Fruit fly (Drosophila melanogaster) whole organism, adult: Measurements from ENCODE around the gene ACXA.

Experiments
- CG11617 ChIP-seq: fragments of 200-800 bp; sonication (Bioruptor generic); optimal IDR thresholded peaks from 2 replicates; lab custom pipeline; 2017; ENCODE audit warnings: mild to moderate bottlenecking, missing biosample characterization, missing genetic modification reagents, missing genetic modification characterization
- CG12768 ChIP-seq: fragments of 200-800 bp; sonication (Bioruptor generic); optimal IDR thresholded peaks from 2 replicates; lab custom pipeline; 2017; ENCODE audit warnings: missing biosample characterization, missing genetic modification characterization, mild to moderate bottlenecking, moderate library complexity, missing genetic modification reagents
- CG14711 ChIP-seq: fragments of 200-800 bp; sonication (Bioruptor generic); optimal IDR thresholded peaks from 2 replicates; lab custom pipeline; 2018; ENCODE audit warnings: missing biosample characterization, mild to moderate bottlenecking, missing genetic modification characterization, moderate library complexity
- CG1620 ChIP-seq: fragments of 200-800 bp; sonication (Bioruptor generic); optimal IDR thresholded peaks from 2 replicates; lab custom pipeline; 2016; ENCODE audit warnings: missing biosample characterization, missing genetic modification characterization
- CG33017 ChIP-seq: fragments of 200-800 bp; sonication (Bioruptor generic); optimal IDR thresholded peaks from 2 replicates; lab custom pipeline; 2018; ENCODE audit warnings: missing biosample characterization, mild to moderate bottlenecking, missing genetic modification characterization, moderate library complexity
- CG5204 ChIP-seq: fragments of 200-800 bp; sonication (Bioruptor generic); optimal IDR thresholded peaks from 2 replicates; lab custom pipeline; 2016; ENCODE audit warnings: missing biosample characterization, missing genetic modification characterization
- CG7045 ChIP-seq: fragments of 200-800 bp; sonication (Bioruptor generic); optimal IDR thresholded peaks from 2 replicates; lab custom pipeline; 2017; ENCODE audit warnings: missing biosample characterization, mild to moderate bottlenecking, missing genetic modification characterization
- CG7101 ChIP-seq: fragments of 200-800 bp; sonication (Bioruptor generic); optimal IDR thresholded peaks from 2 replicates; lab custom pipeline; 2018; ENCODE audit warnings: missing biosample characterization, mild to moderate bottlenecking, missing genetic modification characterization, moderate library complexity
- Clk ChIP-seq: fragments of 200-800 bp; sonication (Bioruptor generic); optimal IDR thresholded peaks from 2 replicates; lab custom pipeline; 2017; ENCODE audit warnings: missing biosample characterization, missing genetic modification characterization
- Crg-1 ChIP-seq: fragments of 200-800 bp; sonication (Bioruptor generic); optimal IDR thresholded peaks from 2 replicates; lab custom pipeline; 2016; ENCODE audit warnings: missing biosample characterization, missing genetic modification characterization
- Hr96 ChIP-seq: fragments of 200-800 bp; sonication (Bioruptor generic); optimal IDR thresholded peaks from 2 replicates; lab custom pipeline; 2016; ENCODE audit warnings: missing biosample characterization, missing genetic modification characterization
- Mnt ChIP-seq: fragments of 200-800 bp; sonication (Bioruptor generic); optimal IDR thresholded peaks from 2 replicates; lab custom pipeline; 2016; ENCODE audit warnings: missing biosample characterization, mild to moderate bottlenecking, missing genetic modification characterization
- bab1 ChIP-seq: fragments of 200-800 bp; sonication (Bioruptor generic); optimal IDR thresholded peaks from 3 replicates; lab custom pipeline; 2019; ENCODE audit warnings: missing biosample characterization, mild to moderate bottlenecking, missing genetic modification characterization, moderate library complexity
- cic ChIP-seq: fragments of 200-800 bp; sonication (Bioruptor generic); optimal IDR thresholded peaks from 2 replicates; lab custom pipeline; 2017; ENCODE audit warnings: missing biosample characterization, mild to moderate bottlenecking, missing genetic modification characterization, moderate library complexity
- cnc ChIP-seq, 2 experiments: fragments of >200 bp; optimal IDR thresholded peaks; 2 replicates each; lab custom pipeline; 2017
- kay ChIP-seq: fragments of 200-800 bp; sonication (Bioruptor generic); peaks from one replicate; lab custom pipeline; 2016; ENCODE audit warnings: missing biosample characterization, missing genetic modification characterization, borderline replicate concordance
- ovo ChIP-seq: fragments of 200-800 bp; sonication (Bioruptor generic); optimal IDR thresholded peaks from 2 replicates; lab custom pipeline; 2016; ENCODE audit warnings: missing biosample characterization, missing genetic modification characterization
- pad ChIP-seq: fragments of 200-800 bp; sonication (Bioruptor generic); optimal IDR thresholded peaks from 3 replicates; lab custom pipeline; 2017; ENCODE audit warnings: missing biosample characterization, missing genetic modification characterization, mild to moderate bottlenecking, moderate library complexity, missing genetic modification reagents
- tj ChIP-seq: fragments of 200-800 bp; sonication (Bioruptor generic); optimal IDR thresholded peaks from 3 replicates; lab custom pipeline; 2017; ENCODE audit warnings: missing biosample characterization, mild to moderate bottlenecking, missing genetic modification characterization, moderate library complexity
- toe ChIP-seq: fragments of 200-800 bp; sonication (Bioruptor generic); optimal IDR thresholded peaks from 2 replicates; lab custom pipeline; 2016; ENCODE audit warnings: missing biosample characterization, missing genetic modification characterization

ACXA gene

DNA sequence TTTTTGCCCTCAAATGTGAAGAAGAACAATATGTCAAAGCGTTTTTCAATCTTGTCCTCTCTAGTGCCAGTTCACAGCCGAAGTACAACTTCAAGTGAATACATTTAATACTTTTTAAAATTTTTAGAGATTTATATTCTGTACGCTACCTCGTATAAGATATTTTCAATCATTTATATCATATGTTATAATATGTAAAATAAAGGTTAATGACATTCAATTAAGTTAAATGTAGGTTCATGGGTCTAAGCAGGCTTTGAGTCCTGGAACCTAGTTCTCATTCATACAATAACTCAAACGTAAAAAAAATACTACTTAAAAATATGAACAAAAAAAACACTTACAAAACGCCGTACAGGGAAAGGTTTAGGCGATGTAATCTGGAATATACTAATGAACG, at the start of gene ACXA:
ACXA (plus strand) TSS at position 301 of the 400 bp plus-strand sequence.
- TF ChIP-seq Crg-1 (GFP tag; lab: Kevin White, UChicago) = no peak
- TF ChIP-seq kay (GFP tag; lab: Kevin White, UChicago) = no peak
- no peak for TF ChIP-seq Hr96 (GFP tag; lab: Kevin White, UChicago)
- TF ChIP-seq CG5204 (GFP tag; lab: Kevin White, UChicago) = no peak
- TF ChIP-seq Mnt (GFP tag; lab: Kevin White, UChicago) = no peak
- TF ChIP-seq tj = no peak
- TF ChIP-seq cnc (optimal IDR thresholded peaks at IDR 0.05; lab: Kevin White, UChicago) = no peak

DNA sequence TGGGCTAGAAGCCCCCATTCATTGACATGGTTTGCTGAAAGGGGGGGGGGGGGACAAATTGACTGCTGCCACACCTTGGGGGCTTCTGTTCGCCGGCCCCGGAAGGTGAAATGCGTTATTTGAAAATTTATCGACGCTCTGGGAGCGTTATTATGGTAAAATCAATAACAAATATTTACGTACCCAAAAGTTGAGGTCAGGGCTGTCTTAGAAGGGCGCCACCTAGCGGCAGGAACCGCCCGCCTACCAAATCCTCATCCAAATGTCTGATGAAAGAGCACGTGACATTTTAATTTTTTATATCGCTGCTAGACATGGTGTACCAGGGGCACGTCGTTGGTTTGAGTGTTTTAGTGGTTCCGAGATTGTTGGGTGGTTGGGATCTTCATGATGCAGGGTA, 40.5 kb upstream of the ACXA start:
- TF ChIP-seq CG7045 (GFP tag; lab: Kevin White, UChicago) = no peak
- no peak for TF ChIP-seq cnc (optimal IDR thresholded peaks at IDR 0.05; lab: Kevin White, UChicago)
- no peak for TF ChIP-seq CG5204 (GFP tag; lab: Kevin White, UChicago)
- no peak for TF ChIP-seq CG1620
- TF ChIP-seq bab1 (GFP tag; lab: Kevin White, UChicago) = no peak

DNA sequence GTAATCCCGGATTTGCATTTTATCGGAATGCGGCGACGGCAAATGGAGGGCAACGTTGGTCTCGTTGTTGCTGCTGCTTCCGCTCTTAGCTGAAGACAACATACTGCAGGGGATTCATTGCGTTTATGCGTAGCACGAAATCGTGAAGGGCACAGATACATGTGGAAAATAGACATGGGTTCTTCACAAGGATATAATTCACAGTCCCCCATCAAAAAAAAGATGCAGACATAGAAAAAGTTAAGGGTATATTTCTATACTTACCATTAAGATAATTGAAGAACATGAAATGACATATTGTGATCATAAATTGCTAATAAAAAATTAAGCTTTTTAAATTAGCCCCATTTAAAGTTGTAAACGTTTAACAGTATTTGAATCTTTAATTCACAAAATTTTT, 29.2 kb upstream of the ACXA start:
- TF ChIP-seq CG1620 = no peak
- TF ChIP-seq CG5204 (GFP tag; lab: Kevin White, UChicago) = no peak
- no peak for TF ChIP-seq CG14711 (tag; lab: Kevin White, UChicago)

DNA sequence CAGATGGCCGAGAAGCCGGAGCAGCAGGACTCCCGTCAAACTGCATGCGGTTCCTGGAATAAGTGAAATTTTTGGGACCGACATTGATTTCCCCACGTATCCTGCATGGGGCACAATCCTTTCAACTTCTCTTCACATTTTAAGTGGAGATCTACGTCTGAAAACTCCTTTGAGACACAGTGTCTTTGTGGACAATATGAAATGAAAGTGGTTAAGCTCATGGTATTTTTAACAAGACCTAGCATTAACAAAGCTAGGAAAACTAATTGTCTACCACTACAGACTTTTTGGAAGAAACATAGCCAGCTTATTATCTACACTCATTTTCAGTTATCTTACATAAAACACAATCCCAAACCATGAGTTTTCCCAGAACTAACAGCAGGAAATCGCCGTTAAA, 8.7 kb upstream of the ACXA start, which contains the start of gene ACXC:
ACXC (plus strand) TSS at position 301 of the 400 bp plus-strand sequence.
- TF ChIP-seq CG7101 (tag; lab: Kevin White, UChicago) = no peak
- TF ChIP-seq Clk (GFP tag; lab: Kevin White, UChicago) = no peak
- no peak for TF ChIP-seq kay (GFP tag; lab: Kevin White, UChicago)
- no peak for TF ChIP-seq CG12768
- TF ChIP-seq ovo (GFP tag; lab: Kevin White, UChicago) = no peak
- no peak for TF ChIP-seq cic
- TF ChIP-seq toe (GFP tag; lab: Kevin White, UChicago) = no peak
- TF ChIP-seq CG14711 (tag; lab: Kevin White, UChicago) = no peak
- no peak for TF ChIP-seq pad (GFP tag; lab: Kevin White, UChicago)
- no peak for TF ChIP-seq bab1 (GFP tag; lab: Kevin White, UChicago)
- TF ChIP-seq Hr96 (GFP tag; lab: Kevin White, UChicago) = no peak

DNA sequence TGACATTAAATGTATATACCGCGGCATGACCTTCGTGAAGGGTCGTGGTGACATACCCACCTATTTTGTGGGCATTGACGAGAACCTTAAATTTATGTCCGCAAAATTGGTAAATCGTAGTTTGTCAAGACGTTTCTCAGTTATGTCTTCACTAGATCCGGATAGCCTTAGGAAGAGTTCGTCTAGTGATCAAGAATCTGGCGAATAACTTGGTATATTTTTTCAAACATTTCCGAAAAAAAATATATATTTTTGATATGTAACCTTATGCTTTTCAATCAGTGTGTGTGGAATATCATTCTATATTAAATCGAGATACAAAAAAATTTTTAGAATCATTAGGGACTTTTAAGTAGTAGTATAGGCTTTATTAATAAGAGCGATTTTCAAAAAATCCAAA, 4.4 kb upstream of the ACXA start, which contains the start of gene ACXB:
ACXB (plus strand) TSS at position 301 of the 400 bp plus-strand sequence.
- TF ChIP-seq CG14711 (tag; lab: Kevin White, UChicago) (no peak), cnc (optimal IDR thresholded peaks at IDR 0.05; lab: Kevin White, UChicago) (no peak), CG7045 (GFP tag; lab: Kevin White, UChicago) (no peak), pad (GFP tag; lab: Kevin White, UChicago) (no peak), CG33017 (tag; lab: Kevin White, UChicago) (no peak), bab1 (GFP tag; lab: Kevin White, UChicago) (no peak), Hr96 (GFP tag; lab: Kevin White, UChicago) (no peak), Clk (GFP tag; lab: Kevin White, UChicago) (no peak), Mnt (GFP tag; lab: Kevin White, UChicago) (no peak), CG5204 (GFP tag; lab: Kevin White, UChicago) (no peak), cic (no peak), CG7101 (tag; lab: Kevin White, UChicago) (no peak), Crg-1 (GFP tag; lab: Kevin White, UChicago) (no peak), ovo (GFP tag; lab: Kevin White, UChicago) (no peak), CG12768 (no peak), CG1620 (no peak), kay (GFP tag; lab: Kevin White, UChicago) (no peak), toe (GFP tag; lab: Kevin White, UChicago) (no peak), tj (no peak), CG11617 (no peak)

DNA sequence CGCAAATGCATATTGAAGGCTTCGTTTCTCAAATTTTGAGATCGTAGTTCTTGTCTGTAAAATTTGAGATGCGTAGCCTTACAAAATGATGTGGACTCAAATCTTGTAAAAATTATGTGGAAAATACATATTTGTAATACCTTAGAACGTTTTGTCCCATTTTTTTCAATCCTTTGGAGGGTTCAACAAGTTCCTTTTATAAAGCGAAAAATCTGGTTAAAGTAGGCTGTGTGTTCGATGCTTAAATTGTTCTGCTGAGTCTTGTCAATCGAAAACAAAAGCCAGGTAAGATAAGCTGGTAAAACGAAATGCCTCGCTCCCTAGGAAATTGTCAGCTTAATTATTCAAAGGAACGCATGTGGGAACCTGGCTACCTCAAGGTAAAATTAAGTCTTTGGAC, 4.4 kb downstream of the ACXA start, which contains the start of gene ACXE:
ACXE (plus strand) TSS at position 301 of the 400 bp plus-strand sequence.
- TF ChIP-seq Hr96 (GFP tag; lab: Kevin White, UChicago) (no peak), cic (no peak), CG7045 (GFP tag; lab: Kevin White, UChicago) (no peak), Mnt (GFP tag; lab: Kevin White, UChicago) (no peak), CG1620 (no peak), CG14711 (tag; lab: Kevin White, UChicago) (no peak)

DNA sequence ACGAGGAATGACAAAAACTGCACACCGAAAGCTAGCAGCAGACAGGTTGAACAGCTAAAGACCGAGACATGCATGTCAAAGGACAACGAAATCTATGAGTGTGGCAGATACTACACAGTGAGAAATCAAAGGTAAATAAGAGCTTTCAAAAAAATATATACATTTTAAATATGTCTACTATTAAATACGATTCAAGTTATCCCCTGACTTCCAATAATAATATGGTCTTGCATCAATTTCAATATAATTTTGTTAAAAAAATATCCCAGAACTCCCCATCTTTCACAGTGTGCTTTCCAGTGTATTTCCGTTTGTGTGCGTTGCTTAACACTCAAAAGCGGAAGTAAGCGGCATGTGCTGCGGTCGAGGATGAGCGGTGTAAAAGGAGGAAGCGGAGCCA, 12.1 kb downstream of the ACXA start:
- TF ChIP-seq CG12768 = no peak
- no peak for TF ChIP-seq CG11617
- TF ChIP-seq tj = no peak
- TF ChIP-seq cnc (optimal IDR thresholded peaks at IDR 0.05; lab: Kevin White, UChicago) = no peak
- TF ChIP-seq CG14711 (tag; lab: Kevin White, UChicago) = no peak
- no peak for TF ChIP-seq pad (GFP tag; lab: Kevin White, UChicago)
- TF ChIP-seq Mnt (GFP tag; lab: Kevin White, UChicago) = no peak
- no peak for TF ChIP-seq CG7045 (GFP tag; lab: Kevin White, UChicago)
- TF ChIP-seq toe (GFP tag; lab: Kevin White, UChicago) = no peak
